Comparison of ENCODE assay signal across 7 worm cellular contexts in genomic region chrV:11733460-11733859, ce11.
TF ChIP-seq lines count a peak whose summit lies in the region.

Gene npp-22 (minus strand): TSS chrV:11733472.

TF ChIP-seq in whole organism, L1 larva, 84 proteins besides CTCF, POLR2A, EP300 and RAD21 (continues in another document):
- peak; percentile 80 for TF ChIP-seq unc-130 (tag; optimal IDR thresholded peaks at IDR 0.05; lab: Kevin White, UChicago)
- peak; percentile 68 for TF ChIP-seq nhr-19 (GFP tag; conservative IDR thresholded peaks at IDR 0.05; lab: Robert Waterston, UW)
- TF ChIP-seq nhr-237 (tag; optimal IDR thresholded peaks at IDR 0.05; lab: Kevin White, UChicago): no peak
- TF ChIP-seq jun-1 (tag; optimal IDR thresholded peaks at IDR 0.05; lab: Kevin White, UChicago): no peak
- peak; percentile 63 for TF ChIP-seq lin-14 (GFP tag; optimal IDR thresholded peaks at IDR 0.05; lab: Kevin White, UChicago)
- peak; percentile 56 for TF ChIP-seq nhr-90 (tag; optimal IDR thresholded peaks at IDR 0.05; lab: Kevin White, UChicago; ENCODE audit: poor library complexity)
- peak; percentile 68 for TF ChIP-seq nhr-47 (tag; optimal IDR thresholded peaks at IDR 0.05; lab: Kevin White, UChicago)
- no peak for TF ChIP-seq fkh-8 (tag; optimal IDR thresholded peaks at IDR 0.05; lab: Kevin White, UChicago)
- TF ChIP-seq aha-1 (tag; optimal IDR thresholded peaks at IDR 0.05; lab: Kevin White, UChicago): no peak
- TF ChIP-seq unc-62 (GFP tag; optimal IDR thresholded peaks at IDR 0.05; lab: Kevin White, UChicago): no peak
- TF ChIP-seq ceh-8 (GFP tag; optimal IDR thresholded peaks at IDR 0.05; lab: Kevin White, UChicago): no peak
- TF ChIP-seq C16A3.4 (tag; optimal IDR thresholded peaks at IDR 0.05; lab: Kevin White, UChicago): peak; percentile 65
- no peak for TF ChIP-seq mab-9 (GFP tag; IDR thresholded peaks at IDR 0.05; lab: Robert Waterston, UW)

TF ChIP-seq in whole organism, L2 larva, 48 proteins besides CTCF, POLR2A, EP300 and RAD21 (continues in another document):
- TF ChIP-seq dmd-4 (tag; optimal IDR thresholded peaks at IDR 0.05; lab: Kevin White, UChicago) (no peak), lsy-2 (tag; optimal IDR thresholded peaks at IDR 0.05; lab: Kevin White, UChicago) (peak; percentile 25 to 78), alr-1 (tag; optimal IDR thresholded peaks at IDR 0.05; lab: Kevin White, UChicago) (no peak), lin-39 (tag; optimal IDR thresholded peaks at IDR 0.05; lab: Kevin White, UChicago) (no peak), unc-55 (GFP tag; optimal IDR thresholded peaks at IDR 0.05; lab: Kevin White, UChicago) (no peak), nhr-12 (tag; optimal IDR thresholded peaks at IDR 0.05; lab: Kevin White, UChicago) (no peak), C34F6.9 (tag; optimal IDR thresholded peaks at IDR 0.05; lab: Kevin White, UChicago) (no peak), unc-39 (tag; optimal IDR thresholded peaks at IDR 0.05; lab: Kevin White, UChicago) (no peak), ceh-16 (tag; optimal IDR thresholded peaks at IDR 0.05; lab: Kevin White, UChicago) (no peak), nhr-10 (tag; optimal IDR thresholded peaks at IDR 0.05; lab: Kevin White, UChicago) (no peak), gmeb-1 (tag; optimal IDR thresholded peaks at IDR 0.05; lab: Kevin White, UChicago) (peak; percentile 95), sma-3 (GFP tag; optimal IDR thresholded peaks at IDR 0.05; lab: Kevin White, UChicago) (peak; percentile 54), nhr-237 (tag; optimal IDR thresholded peaks at IDR 0.05; lab: Kevin White, UChicago) (no peak), blmp-1 (tag; optimal IDR thresholded peaks at IDR 0.05; lab: Kevin White, UChicago; ENCODE audit: insufficient read depth) (no peak)

TF ChIP-seq in whole organism, L3 larva, 47 proteins besides CTCF, POLR2A, EP300 and RAD21:
- TF ChIP-seq nhr-23 (tag; optimal IDR thresholded peaks at IDR 0.05; lab: Kevin White, UChicago) (peak; percentile 73), snpc-4 (tag; optimal IDR thresholded peaks at IDR 0.05; lab: Kevin White, UChicago) (peak; percentile 69), daf-12 (tag; optimal IDR thresholded peaks at IDR 0.05; lab: Kevin White, UChicago) (peak; percentile 51), nfya-1 (tag; optimal IDR thresholded peaks at IDR 0.05; lab: Kevin White, UChicago; ENCODE audit: insufficient read depth) (peak; percentile 67), ztf-4 (tag; optimal IDR thresholded peaks at IDR 0.05; lab: Kevin White, UChicago) (no peak), pqm-1 (tag; optimal IDR thresholded peaks at IDR 0.05; lab: Kevin White, UChicago) (no peak), egl-5 (tag; optimal IDR thresholded peaks at IDR 0.05; lab: Kevin White, UChicago) (peak; percentile 42), tbx-2 (tag; optimal IDR thresholded peaks at IDR 0.05; lab: Kevin White, UChicago) (no peak), unc-39 (tag; optimal IDR thresholded peaks at IDR 0.05; lab: Kevin White, UChicago) (no peak), nhr-25 (tag; optimal IDR thresholded peaks at IDR 0.05; lab: Kevin White, UChicago) (peak; percentile 50), elt-2 (tag; optimal IDR thresholded peaks at IDR 0.05; lab: Kevin White, UChicago) (peak; percentile 10), lin-15B (tag; optimal IDR thresholded peaks at IDR 0.05; lab: Kevin White, UChicago) (peak; percentile 80)
TF ChIP-seq in whole organism, L3 larva: peak in this region for 8.

TF ChIP-seq in whole organism, L4 larva, 104 proteins besides CTCF, POLR2A, EP300 and RAD21 (continues in another document):
- TF ChIP-seq dpl-1 (GFP tag; optimal IDR thresholded peaks at IDR 0.05; lab: Kevin White, UChicago) (peak; percentile 94), lim-7 (GFP tag; IDR thresholded peaks at IDR 0.05; lab: Robert Waterston, UW) (no peak), F10B5.3 (tag; optimal IDR thresholded peaks at IDR 0.05; lab: Kevin White, UChicago) (no peak), egl-27 (tag; optimal IDR thresholded peaks at IDR 0.05; lab: Kevin White, UChicago) (no peak), pqm-1 (tag; optimal IDR thresholded peaks at IDR 0.05; lab: Kevin White, UChicago) (no peak), ztf-7 (tag; optimal IDR thresholded peaks at IDR 0.05; lab: Kevin White, UChicago) (no peak), T20F7.1 (GFP tag; optimal IDR thresholded peaks at IDR 0.05; lab: Kevin White, UChicago) (peak; percentile 41), zip-11 (GFP tag; IDR thresholded peaks at IDR 0.05; lab: Robert Waterston, UW) (no peak), lin-1 (GFP tag; IDR thresholded peaks at IDR 0.05; lab: Robert Waterston, UW) (no peak), lin-38 (GFP tag; IDR thresholded peaks at IDR 0.05; lab: Robert Waterston, UW) (peak; percentile 91), pha-4 (GFP tag; IDR thresholded peaks at IDR 0.05; lab: Robert Waterston, UW) (no peak), pha-4 (tag; optimal IDR thresholded peaks at IDR 0.05; lab: Kevin White, UChicago) (peak; percentile 67), rbr-2 (tag; optimal IDR thresholded peaks at IDR 0.05; lab: Kevin White, UChicago) (peak; percentile 36), tag-97 (GFP tag; IDR thresholded peaks at IDR 0.05; lab: Robert Waterston, UW) (no peak), nhr-28 (tag; optimal IDR thresholded peaks at IDR 0.05; lab: Kevin White, UChicago) (peak; percentile 19)

TF ChIP-seq in whole organism, late embryonic, 69 proteins besides CTCF, POLR2A, EP300 and RAD21:
- no peak for TF ChIP-seq tbx-7 (tag; optimal IDR thresholded peaks at IDR 0.05; lab: Kevin White, UChicago)
- peak; percentile 14 for TF ChIP-seq ceh-31 (tag; optimal IDR thresholded peaks at IDR 0.05; lab: Kevin White, UChicago)
- TF ChIP-seq unc-42 (tag; optimal IDR thresholded peaks at IDR 0.05; lab: Kevin White, UChicago): peak; percentile 30
- TF ChIP-seq lin-11 (tag; optimal IDR thresholded peaks at IDR 0.05; lab: Kevin White, UChicago): no peak
- no peak for TF ChIP-seq zip-5 (tag; optimal IDR thresholded peaks at IDR 0.05; lab: Kevin White, UChicago)
- TF ChIP-seq sox-4 (tag; optimal IDR thresholded peaks at IDR 0.05; lab: Kevin White, UChicago): no peak
- TF ChIP-seq unc-55 (GFP tag; optimal IDR thresholded peaks at IDR 0.05; lab: Kevin White, UChicago): peak; percentile 9

TF ChIP-seq in whole organism, mixed stage, embryonic, 35 proteins besides CTCF, POLR2A, EP300 and RAD21:
- TF ChIP-seq mls-2 (tag; optimal IDR thresholded peaks at IDR 0.05; lab: Kevin White, UChicago) (no peak), mep-1 (tag; optimal IDR thresholded peaks at IDR 0.05; lab: Kevin White, UChicago) (peak; percentile 58)

TF ChIP-seq in whole organism, young adult, 124 proteins besides CTCF, POLR2A, EP300 and RAD21 (continues in another document):
- no peak for TF ChIP-seq Y95B8A.8 (GFP tag; IDR thresholded peaks at IDR 0.05; lab: Robert Waterston, UW)
- no peak for TF ChIP-seq nfya-1 (tag; optimal IDR thresholded peaks at IDR 0.05; lab: Kevin White, UChicago; ENCODE audit: borderline replicate concordance, insufficient read depth)
- no peak for TF ChIP-seq snpc-1.1 (tag; optimal IDR thresholded peaks at IDR 0.05; lab: Kevin White, UChicago; ENCODE audit: insufficient read depth)
- TF ChIP-seq egl-18 (GFP tag; IDR thresholded peaks at IDR 0.05; lab: Robert Waterston, UW): no peak
- TF ChIP-seq nfya-2 (GFP tag; IDR thresholded peaks at IDR 0.05; lab: Robert Waterston, UW): no peak
- TF ChIP-seq ztf-18 (tag; optimal IDR thresholded peaks at IDR 0.05; lab: Kevin White, UChicago): no peak
- no peak for TF ChIP-seq hrde-1 (tag; optimal IDR thresholded peaks at IDR 0.05; lab: Kevin White, UChicago; ENCODE audit: borderline replicate concordance)
- TF ChIP-seq aptf-2 (GFP tag; conservative IDR thresholded peaks at IDR 0.05; lab: Robert Waterston, UW): 0 out of 2 replicates have a peak, but pooled peaks have one; percentile 46
- TF ChIP-seq bed-2 (GFP tag; IDR thresholded peaks at IDR 0.05; lab: Robert Waterston, UW): no peak
- peak; percentile 14 for TF ChIP-seq snpc-3.4 (tag; optimal IDR thresholded peaks at IDR 0.05; lab: Kevin White, UChicago)
- no peak for TF ChIP-seq ceh-40 (GFP tag; IDR thresholded peaks at IDR 0.05; lab: Robert Waterston, UW)
- no peak for TF ChIP-seq madf-10 (tag; optimal IDR thresholded peaks at IDR 0.05; lab: Kevin White, UChicago)
- no peak for TF ChIP-seq ztf-25 (GFP tag; IDR thresholded peaks at IDR 0.05; lab: Robert Waterston, UW)
- no peak for TF ChIP-seq B0261.1 (tag; optimal IDR thresholded peaks at IDR 0.05; lab: Kevin White, UChicago)
- no peak for TF ChIP-seq rcor-1 (GFP tag; IDR thresholded peaks at IDR 0.05; lab: Robert Waterston, UW)
- no peak for TF ChIP-seq ceh-79 (tag; optimal IDR thresholded peaks at IDR 0.05; lab: Kevin White, UChicago)
- TF ChIP-seq lin-35 (GFP tag; optimal IDR thresholded peaks at IDR 0.05; lab: Kevin White, UChicago): peak in 1 of 3 experiments; percentile 61
- no peak for TF ChIP-seq atf-7 (tag; optimal IDR thresholded peaks at IDR 0.05; lab: Kevin White, UChicago)
- no peak for TF ChIP-seq Y56A3A.18 (GFP tag; IDR thresholded peaks at IDR 0.05; lab: Robert Waterston, UW)
- peak; percentile 90 for TF ChIP-seq lin-54 (GFP tag; optimal IDR thresholded peaks at IDR 0.05; lab: Kevin White, UChicago)
- TF ChIP-seq mel-28 (tag; optimal IDR thresholded peaks at IDR 0.05; lab: Kevin White, UChicago; ENCODE audit: borderline replicate concordance): no peak
- no peak for TF ChIP-seq F57A8.1 (GFP tag; optimal IDR thresholded peaks at IDR 0.05; lab: Kevin White, UChicago)
- TF ChIP-seq madf-6 (GFP tag; IDR thresholded peaks at IDR 0.05; lab: Robert Waterston, UW): peak; percentile 74; the same call in 1 of the 2 replicates
- TF ChIP-seq snpc-4 (GFP tag; optimal IDR thresholded peaks at IDR 0.05; lab: Kevin White, UChicago): no peak
- no peak for TF ChIP-seq snpc-4 (tag; optimal IDR thresholded peaks at IDR 0.05; lab: Kevin White, UChicago)
- TF ChIP-seq ceh-91 (GFP tag; IDR thresholded peaks at IDR 0.05; lab: Robert Waterston, UW): no peak
- no peak for TF ChIP-seq F52B5.7 (tag; optimal IDR thresholded peaks at IDR 0.05; lab: Kevin White, UChicago)
- TF ChIP-seq hmg-1.2 (GFP tag; IDR thresholded peaks at IDR 0.05; lab: Robert Waterston, UW): no peak
- no peak for TF ChIP-seq cebp-2 (GFP tag; IDR thresholded peaks at IDR 0.05; lab: Robert Waterston, UW)
- TF ChIP-seq ets-4 (GFP tag; optimal IDR thresholded peaks at IDR 0.05; lab: Kevin White, UChicago): no peak
- no peak for TF ChIP-seq B0019.2 (GFP tag; conservative IDR thresholded peaks at IDR 0.05; lab: Robert Waterston, UW)
- no peak for TF ChIP-seq him-1 (tag; optimal IDR thresholded peaks at IDR 0.05; lab: Kevin White, UChicago)
- TF ChIP-seq athp-1 (tag; optimal IDR thresholded peaks at IDR 0.05; lab: Kevin White, UChicago): no peak
- TF ChIP-seq hsf-1 (GFP tag; IDR thresholded peaks at IDR 0.05; lab: Robert Waterston, UW): no peak
- no peak for TF ChIP-seq hlh-26 (GFP tag; conservative IDR thresholded peaks at IDR 0.05; lab: Robert Waterston, UW)
- no peak for TF ChIP-seq ztf-3 (GFP tag; optimal IDR thresholded peaks at IDR 0.05; lab: Kevin White, UChicago)
- TF ChIP-seq sea-2 (GFP tag; IDR thresholded peaks at IDR 0.05; lab: Robert Waterston, UW): no peak
- TF ChIP-seq unc-130 (GFP tag; optimal IDR thresholded peaks at IDR 0.05; lab: Kevin White, UChicago): no peak
